Worm (Caenorhabditis elegans) whole organism, early embryonic: Measurements from ENCODE around the gene F58G6.7.

ENCODE experiments used
- aly-1 ChIP-seq: sonication (generic microtip); optimal IDR thresholded peaks from 2 replicates; lab custom pipeline; 2016; ENCODE audit warnings: missing genetic modification characterization, missing compliant biosample characterization
- ama-1 ChIP-seq: fragments of 150-350 bp; optimal IDR thresholded peaks from 2 replicates; lab custom pipeline; 2014
- ceh-13 ChIP-seq: fragments of 200-800 bp; sonication (Bioruptor generic); optimal IDR thresholded peaks from 2 replicates; lab custom pipeline; 2018; ENCODE audit warnings: mild to moderate bottlenecking, missing genetic modification characterization, missing compliant biosample characterization
- ets-7 ChIP-seq: sonication (generic microtip); optimal IDR thresholded peaks from 2 replicates; lab custom pipeline; 2016; ENCODE audit warnings: missing genotype, missing genetic modification characterization, missing compliant biosample characterization
- flt-1 ChIP-seq: fragments of 200-800 bp; sonication (Bioruptor generic); IDR thresholded peaks from 2 replicates; pipeline ENCODE4 v1.3.6; 2022; ENCODE audit warnings: missing genetic modification characterization, missing compliant biosample characterization
- hmbx-1 ChIP-seq: sonication (generic microtip); optimal IDR thresholded peaks from 2 replicates; lab custom pipeline; 2016; ENCODE audit warnings: mild to moderate bottlenecking, missing genetic modification characterization, missing compliant biosample characterization
- scrt-1 ChIP-seq: fragments of 200-800 bp; sonication (Bioruptor generic); IDR thresholded peaks from 2 replicates; pipeline ENCODE4 v1.3.6; 2022; ENCODE audit warnings: missing genetic modification characterization, missing compliant biosample characterization
- sea-1 ChIP-seq: fragments of 200-800 bp; sonication (Bioruptor generic); conservative IDR thresholded peaks from 2 replicates; pipeline ENCODE4 v1.3.6; 2022; ENCODE audit warnings: missing genetic modification characterization, missing compliant biosample characterization
- tbx-11 ChIP-seq: fragments of 200-800 bp; sonication (Bioruptor generic); IDR thresholded peaks from 2 replicates; pipeline ENCODE4 v1.3.6; 2022; ENCODE audit warnings: missing genetic modification characterization, missing compliant biosample characterization
- tbx-37 ChIP-seq: fragments of 200-800 bp; sonication (Bioruptor generic); conservative IDR thresholded peaks from 2 replicates; pipeline ENCODE4 v1.3.6; 2022; ENCODE audit warnings: missing genetic modification reagents, missing genetic modification characterization, missing compliant biosample characterization

DNA sequence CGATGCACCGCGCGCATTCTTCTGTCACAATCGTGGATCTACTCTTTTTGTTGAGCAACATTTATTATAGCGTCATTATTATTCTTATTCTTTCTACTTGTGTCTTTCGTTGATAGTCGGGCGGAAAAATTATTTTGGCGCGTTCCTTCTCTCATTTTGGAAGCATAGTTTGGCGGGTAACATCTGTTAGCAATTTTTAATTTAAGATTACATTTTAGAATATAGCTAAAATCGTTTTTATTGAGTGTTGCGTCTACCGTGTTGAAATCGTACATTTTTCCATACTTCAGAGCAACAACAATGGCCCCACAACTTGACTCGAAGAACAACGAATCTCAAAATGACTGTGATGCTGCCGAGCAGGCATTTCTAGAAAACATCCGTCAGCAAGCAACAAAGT, 36.5 kb downstream of the F58G6.7 start, which contains the start of gene sdz-36:
- no peak for TF ChIP-seq scrt-1 (GFP tag; lab: Robert Waterston, UW)
- TF ChIP-seq tbx-37: no peak
- TF ChIP-seq flt-1 (GFP tag; lab: Robert Waterston, UW): no peak
- no peak for TF ChIP-seq ceh-13 (GFP tag; lab: Kevin White, UChicago)
- no peak for TF ChIP-seq ama-1
- no peak for TF ChIP-seq sea-1 (GFP tag; lab: Robert Waterston, UW)
- no peak for TF ChIP-seq hmbx-1 (tag; lab: Kevin White, UChicago)
- no peak for TF ChIP-seq tbx-11
- TF ChIP-seq ets-7 (tag; lab: Kevin White, UChicago): no peak
- TF ChIP-seq aly-1: no peak
